Worm (Caenorhabditis elegans): ENCODE data around the gene daf-5.

DNA sequence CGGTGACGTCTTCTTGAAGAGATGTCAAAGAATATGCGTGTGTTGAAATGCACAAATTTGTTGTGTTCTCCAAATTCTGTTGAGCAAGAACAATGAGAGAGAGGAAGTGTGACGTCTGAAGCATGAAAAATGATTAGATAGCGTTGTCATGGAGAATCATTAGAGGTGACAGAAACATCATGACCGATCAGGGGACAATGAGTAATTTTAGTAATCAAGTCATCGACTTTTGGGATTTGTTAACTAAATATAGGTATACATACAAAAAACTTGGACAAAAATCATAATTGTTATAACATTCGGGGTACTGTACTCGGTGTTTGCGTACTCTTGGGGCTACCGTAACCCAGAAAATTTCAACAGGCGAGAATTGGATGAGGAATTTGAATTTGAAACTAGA, at the start of gene daf-5:
- TF ChIP-seq cog-1 (tag; optimal IDR thresholded peaks at IDR 0.05), result no peak
- TF ChIP-seq klf-2 (GFP tag; conservative IDR thresholded peaks at IDR 0.05), result no peak
- no peak for TF ChIP-seq tab-1 (GFP tag; IDR thresholded peaks at IDR 0.05)
- TF ChIP-seq ztf-29 (GFP tag; IDR thresholded peaks at IDR 0.05), result no peak
- no peak for TF ChIP-seq flt-1 (GFP tag; IDR thresholded peaks at IDR 0.05)
- TF ChIP-seq med-1 (GFP tag; optimal IDR thresholded peaks at IDR 0.05; ENCODE audit: insufficient read depth), result no peak
